Worm (Caenorhabditis elegans) whole organism, young adult: ENCODE data around the gene Y54E2A.10.

ENCODE experiments used
- efl-1 ChIP-seq: fragments of 150-350 bp; optimal IDR thresholded peaks from 2 replicates; lab custom pipeline; 2014; ENCODE audit warnings: missing biosample characterization, missing genetic modification reagents, missing genetic modification characterization
- gei-17 ChIP-seq: fragments of 200-800 bp; sonication (Bioruptor generic); optimal IDR thresholded peaks from 2 replicates; lab custom pipeline; 2018; ENCODE audit warnings: mild to moderate bottlenecking, missing genetic modification characterization, missing compliant biosample characterization
- hmg-1.2 ChIP-seq: fragments of 200-800 bp; sonication (Bioruptor generic); IDR thresholded peaks from 2 replicates; pipeline ENCODE4 v1.3.6; 2022; ENCODE audit warnings: missing genetic modification reagents, missing genetic modification characterization, missing compliant biosample characterization
- nfya-1 ChIP-seq: sonication (generic microtip); optimal IDR thresholded peaks from 2 replicates; lab custom pipeline; 2017; ENCODE audit warnings: antibody characterized with exemption, missing compliant biosample characterization, missing genetic modification characterization, borderline replicate concordance; ENCODE audit not compliant: insufficient read depth
- ztf-3 ChIP-seq: fragments of 200-800 bp; sonication (Bioruptor generic); optimal IDR thresholded peaks from 2 replicates; lab custom pipeline; 2018; ENCODE audit warnings: mild to moderate bottlenecking, missing genetic modification characterization, missing compliant biosample characterization

- no peak for TF ChIP-seq efl-1 (GFP tag; lab: Kevin White, UChicago)
- no peak for TF ChIP-seq ztf-3
- no peak for TF ChIP-seq gei-17 (GFP tag; lab: Kevin White, UChicago)
- TF ChIP-seq hmg-1.2 = no peak
- TF ChIP-seq nfya-1 (tag; lab: Kevin White, UChicago) = no peak
Observed at ce11 chrII:14818376-14818775, 27.5 kb downstream of the Y54E2A.10 start, which contains the start of gene nhr-61.
